Fruit fly (Drosophila melanogaster) whole organism, embryonic: ENCODE data around the gene CG17187.

Experiments used
- Atf-2 ChIP-seq: fragments of 200-800 bp; sonication (Bioruptor generic); optimal IDR thresholded peaks from 2 replicates; lab custom pipeline; 2016; ENCODE audit warnings: missing biosample characterization, missing genetic modification characterization
- CG11456 ChIP-seq: fragments of 200-800 bp; sonication (Bioruptor generic); IDR thresholded peaks from 3 replicates; pipeline ENCODE4 v1.3.6; 2022; ENCODE audit warnings: missing biosample characterization, missing genetic modification characterization
- CG12391 ChIP-seq: fragments of 200-800 bp; sonication (Bioruptor generic); optimal IDR thresholded peaks from 3 replicates; lab custom pipeline; 2018; ENCODE audit warnings: missing biosample characterization, mild to moderate bottlenecking, missing genetic modification characterization, moderate library complexity
- CG13624 ChIP-seq: fragments of 200-800 bp; sonication (Bioruptor generic); optimal IDR thresholded peaks from 2 replicates; lab custom pipeline; 2016; ENCODE audit warnings: missing biosample characterization, missing genetic modification characterization
- CG1529 ChIP-seq: fragments of 200-800 bp; sonication (Bioruptor generic); optimal IDR thresholded peaks from 3 replicates; lab custom pipeline; 2018; ENCODE audit warnings: missing biosample characterization, missing genetic modification characterization
- CG17829 ChIP-seq: fragments of 200-800 bp; optimal IDR thresholded peaks from 2 replicates; lab custom pipeline; 2019; ENCODE audit warnings: missing biosample characterization, mild to moderate bottlenecking, missing genetic modification characterization, moderate library complexity
- CG2116 ChIP-seq: fragments of 200-800 bp; sonication (Bioruptor generic); optimal IDR thresholded peaks from 3 replicates; lab custom pipeline; 2018; ENCODE audit warnings: missing biosample characterization, mild to moderate bottlenecking, missing genetic modification characterization
- CG2129 ChIP-seq: fragments of 200-800 bp; sonication (Bioruptor generic); IDR thresholded peaks from 2 replicates; pipeline ENCODE4 v1.3.6; 2022; ENCODE audit warnings: missing biosample characterization, missing genetic modification characterization; ENCODE audit not compliant: partially characterized antibody
- CG3281 ChIP-seq: fragments of 200-800 bp; sonication (Bioruptor generic); optimal IDR thresholded peaks from 3 replicates; lab custom pipeline; 2017; ENCODE audit warnings: missing biosample characterization, mild to moderate bottlenecking, missing genetic modification characterization
- CG33213 ChIP-seq: fragments of 200-800 bp; sonication (Bioruptor generic); optimal IDR thresholded peaks from 3 replicates; lab custom pipeline; 2016; ENCODE audit warnings: missing biosample characterization, missing genetic modification characterization
- CG4730 ChIP-seq: fragments of 200-800 bp; sonication (Bioruptor generic); IDR thresholded peaks from 2 replicates; pipeline ENCODE4 v1.3.6; 2022; ENCODE audit warnings: missing biosample characterization, missing genetic modification characterization
- CG6254 ChIP-seq: fragments of 200-800 bp; sonication (Bioruptor generic); optimal IDR thresholded peaks from 3 replicates; lab custom pipeline; 2017; ENCODE audit warnings: mild to moderate bottlenecking, missing biosample characterization, missing genetic modification reagents, missing genetic modification characterization
- CG6654 ChIP-seq: fragments of 200-800 bp; sonication (Bioruptor generic); optimal IDR thresholded peaks from 2 replicates; lab custom pipeline; 2017; ENCODE audit warnings: missing biosample characterization, mild to moderate bottlenecking, missing genetic modification characterization
- CG8478 ChIP-seq: fragments of >200 bp; optimal IDR thresholded peaks from 2 replicates; lab custom pipeline; 2018
- CG9932 ChIP-seq: fragments of 200-800 bp; sonication (Bioruptor generic); IDR thresholded peaks from 2 replicates; pipeline ENCODE4 v1.3.6; 2022; ENCODE audit warnings: missing biosample characterization, missing genetic modification characterization
- CoRest ChIP-seq: fragments of 200-800 bp; sonication (Bioruptor generic); optimal IDR thresholded peaks from 3 replicates; lab custom pipeline; 2018; ENCODE audit warnings: missing biosample characterization, mild to moderate bottlenecking, missing genetic modification characterization, moderate library complexity
- Dad ChIP-seq: fragments of 200-800 bp; sonication (Bioruptor generic); optimal IDR thresholded peaks from 3 replicates; lab custom pipeline; 2016; ENCODE audit warnings: missing biosample characterization, missing genetic modification characterization
- Dbx ChIP-seq: fragments of 200-800 bp; sonication (Bioruptor generic); IDR thresholded peaks from 3 replicates; pipeline ENCODE4 v1.3.6; 2022; ENCODE audit warnings: missing biosample characterization, missing genetic modification characterization
- Deaf1 ChIP-seq: fragments of 200-800 bp; optimal IDR thresholded peaks from 3 replicates; lab custom pipeline; 2019; ENCODE audit warnings: missing biosample characterization, mild to moderate bottlenecking, missing genetic modification characterization, moderate library complexity
- Dip3 ChIP-seq: fragments of 200-800 bp; sonication (Bioruptor generic); optimal IDR thresholded peaks from 3 replicates; lab custom pipeline; 2016; ENCODE audit warnings: missing biosample characterization, missing genetic modification characterization
- Dp ChIP-seq: fragments of 200-800 bp; sonication (Bioruptor generic); optimal IDR thresholded peaks from 2 replicates; lab custom pipeline; 2018; ENCODE audit warnings: missing biosample characterization, mild to moderate bottlenecking, missing genetic modification characterization, moderate library complexity
- ERR ChIP-seq: fragments of 200-800 bp; sonication (Bioruptor generic); optimal IDR thresholded peaks from 2 replicates; lab custom pipeline; 2016; ENCODE audit warnings: missing biosample characterization, missing genetic modification characterization
- Fer3 ChIP-seq: fragments of 200-800 bp; sonication (Bioruptor generic); optimal IDR thresholded peaks from 2 replicates; lab custom pipeline; 2018; ENCODE audit warnings: missing biosample characterization, mild to moderate bottlenecking, missing genetic modification characterization, moderate library complexity
- HLH3B ChIP-seq: fragments of 200-800 bp; sonication (Bioruptor generic); IDR thresholded peaks from 2 replicates; pipeline ENCODE4 v1.3.6; 2022; ENCODE audit warnings: missing biosample characterization, missing genetic modification characterization
- HLH4C ChIP-seq: fragments of 200-800 bp; sonication (Bioruptor generic); IDR thresholded peaks from 3 replicates; pipeline ENCODE4 v1.3.6; 2022; ENCODE audit warnings: missing biosample characterization, missing genetic modification characterization; ENCODE audit not compliant: partially characterized antibody
- Hmr ChIP-seq: fragments of 200-800 bp; sonication (Bioruptor generic); optimal IDR thresholded peaks from 3 replicates; lab custom pipeline; 2017; ENCODE audit warnings: mild to moderate bottlenecking, missing biosample characterization, missing genetic modification reagents, missing genetic modification characterization
- Nf-YA ChIP-seq: fragments of 200-800 bp; sonication (Bioruptor generic); IDR thresholded peaks from 2 replicates; pipeline ENCODE4 v1.3.6; 2022; ENCODE audit warnings: missing biosample characterization, missing genetic modification characterization
- Ptx1 ChIP-seq: fragments of 200-800 bp; sonication (Bioruptor generic); IDR thresholded peaks from 2 replicates; pipeline ENCODE4 v1.3.6; 2022; ENCODE audit warnings: missing biosample characterization, missing genetic modification characterization
- ash1 ChIP-seq: fragments of 200-800 bp; sonication (Bioruptor generic); optimal IDR thresholded peaks from 2 replicates; lab custom pipeline; 2018; ENCODE audit warnings: missing biosample characterization, mild to moderate bottlenecking, missing genetic modification characterization
- bbx ChIP-seq: fragments of 200-800 bp; sonication (Bioruptor generic); IDR thresholded peaks from 2 replicates; pipeline ENCODE4 v1.3.6; 2022; ENCODE audit warnings: missing biosample characterization, missing genetic modification characterization; ENCODE audit not compliant: partially characterized antibody
- bcd ChIP-seq: fragments of 200-800 bp; sonication (Bioruptor generic); optimal IDR thresholded peaks from 2 replicates; lab custom pipeline; 2017; ENCODE audit warnings: missing biosample characterization, mild to moderate bottlenecking, missing genetic modification characterization
- crc ChIP-seq: fragments of 200-800 bp; sonication (Bioruptor generic); optimal IDR thresholded peaks from 2 replicates; lab custom pipeline; 2016; ENCODE audit warnings: missing biosample characterization, missing genetic modification characterization
- crp ChIP-seq, 2 experiments: fragments of 200-800 bp; sonication (Bioruptor generic); optimal IDR thresholded peaks; 2 replicates in 1 of 2; 3 replicates in 1 of 2; lab custom pipeline; 2017; ENCODE audit warnings: missing biosample characterization in 2 of 2, missing genetic modification characterization in 2 of 2, mild to moderate bottlenecking in 1 of 2, moderate library complexity in 1 of 2
- dmrt11E ChIP-seq: fragments of 200-800 bp; sonication (Bioruptor generic); optimal IDR thresholded peaks from 3 replicates; lab custom pipeline; 2018; ENCODE audit warnings: missing biosample characterization, mild to moderate bottlenecking, missing genetic modification characterization, moderate library complexity
- dmrt99B ChIP-seq: fragments of 200-800 bp; sonication (Bioruptor generic); optimal IDR thresholded peaks from 2 replicates; lab custom pipeline; 2018; ENCODE audit warnings: missing biosample characterization, mild to moderate bottlenecking, missing genetic modification characterization, moderate library complexity
- fd96Cb ChIP-seq: fragments of 200-800 bp; sonication (Bioruptor generic); optimal IDR thresholded peaks from 2 replicates; lab custom pipeline; 2018; ENCODE audit warnings: missing biosample characterization, mild to moderate bottlenecking, missing genetic modification characterization, moderate library complexity
- fru ChIP-seq: fragments of >200 bp; optimal IDR thresholded peaks from 2 replicates; lab custom pipeline; 2017
- gcm ChIP-seq: fragments of 200-800 bp; sonication (Bioruptor generic); optimal IDR thresholded peaks from 2 replicates; lab custom pipeline; 2019; ENCODE audit warnings: missing biosample characterization, mild to moderate bottlenecking, missing genetic modification characterization, moderate library complexity
- gfzf ChIP-seq: fragments of 200-800 bp; sonication (Bioruptor generic); optimal IDR thresholded peaks from 2 replicates; lab custom pipeline; 2016; ENCODE audit warnings: missing biosample characterization, mild to moderate bottlenecking, missing genetic modification characterization, moderate library complexity
- grn ChIP-seq: fragments of 200-800 bp; sonication (Bioruptor generic); optimal IDR thresholded peaks from 3 replicates; lab custom pipeline; 2017; ENCODE audit warnings: missing biosample characterization, missing genetic modification characterization
- gro ChIP-seq: fragments of 200-800 bp; sonication (Bioruptor generic); optimal IDR thresholded peaks from 2 replicates; lab custom pipeline; 2016; ENCODE audit warnings: missing biosample characterization, missing genetic modification characterization
- ken ChIP-seq: fragments of 200-800 bp; sonication (Bioruptor generic); IDR thresholded peaks from 3 replicates; pipeline ENCODE4 v1.3.6; 2022; ENCODE audit warnings: missing biosample characterization, missing genetic modification characterization
- lbe ChIP-seq: fragments of 200-800 bp; sonication (Bioruptor generic); optimal IDR thresholded peaks from 2 replicates; lab custom pipeline; 2016; ENCODE audit warnings: missing biosample characterization, mild to moderate bottlenecking, missing genetic modification characterization
- salm ChIP-seq: fragments of 200-800 bp; sonication (Bioruptor generic); optimal IDR thresholded peaks from 2 replicates; lab custom pipeline; 2018; ENCODE audit warnings: missing biosample characterization, mild to moderate bottlenecking, missing genetic modification characterization
- scrt ChIP-seq: fragments of 200-800 bp; sonication (Bioruptor generic); optimal IDR thresholded peaks from 2 replicates; lab custom pipeline; 2018; ENCODE audit warnings: missing biosample characterization, mild to moderate bottlenecking, missing genetic modification characterization, moderate library complexity
- tap ChIP-seq: fragments of 200-800 bp; optimal IDR thresholded peaks from 3 replicates; lab custom pipeline; 2019; ENCODE audit warnings: missing biosample characterization, mild to moderate bottlenecking, missing genetic modification characterization, moderate library complexity
- tgo ChIP-seq: fragments of 200-800 bp; sonication (Bioruptor generic); IDR thresholded peaks from 3 replicates; pipeline ENCODE4 v1.3.6; 2022; ENCODE audit warnings: missing biosample characterization, missing genetic modification characterization
- tll ChIP-seq, 2 experiments: fragments of 200-800 bp in 1 of 2; fragments of >200 bp in 1 of 2; sonication (Bioruptor generic) in 1 of 2; optimal IDR thresholded peaks; 2 replicates each; lab custom pipeline; 2017 to 2019; ENCODE audit warnings: missing biosample characterization in 2 of 2, missing genetic modification characterization in 2 of 2, mild to moderate bottlenecking in 1 of 2, moderate library complexity in 1 of 2

CG17187 gene

DNA sequence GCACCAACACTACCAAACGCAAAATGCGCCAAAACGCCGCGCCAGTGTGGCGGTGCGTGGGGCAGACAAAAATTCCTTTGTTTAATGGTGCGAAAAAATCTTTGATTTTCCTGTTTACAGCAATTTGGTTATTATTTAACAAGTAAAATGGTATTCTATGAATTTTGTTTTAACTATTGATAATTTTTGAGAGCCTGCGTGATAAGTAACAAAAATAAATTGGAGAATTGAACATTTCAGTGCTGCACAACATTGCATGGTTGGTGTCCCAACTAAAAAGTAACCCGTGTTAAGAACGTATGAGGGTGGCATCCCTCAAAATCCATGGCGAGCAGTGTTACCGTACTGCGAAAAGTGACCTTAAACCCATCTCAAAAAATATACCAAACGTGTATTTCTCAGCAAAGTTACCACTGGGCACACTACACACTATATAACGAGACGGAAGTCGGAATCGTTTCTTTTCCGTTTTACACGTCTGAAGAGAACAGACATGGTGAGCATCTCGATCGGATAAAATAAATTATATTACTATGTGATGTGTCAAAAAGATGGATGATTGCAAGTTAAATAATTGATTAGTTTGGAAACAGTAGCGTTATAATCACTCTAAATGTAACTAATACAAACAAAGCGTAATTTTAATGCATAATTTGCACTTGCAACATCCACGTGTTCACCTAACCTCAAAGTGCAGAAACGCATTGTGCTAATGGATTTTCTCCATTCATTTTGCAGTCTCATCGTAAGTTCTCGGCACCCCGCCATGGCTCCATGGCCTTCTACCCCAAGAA lies 10.0 kb downstream of the CG17187 start, which contains the start of the genes CG6693 and RpL3 (continued):
- TF ChIP-seq tap (tag; lab: Kevin White, UChicago): peak; percentile 84
- peak; percentile 84 for TF ChIP-seq CG11456 (GFP tag; lab: Robert Waterston, UW)
- peak; percentile 87 for TF ChIP-seq CG33213 (GFP tag; lab: Kevin White, UChicago)
- TF ChIP-seq HLH4C (GFP tag; lab: Robert Waterston, UW): peak; percentile 28; the same call in 2 of the 3 replicates
- TF ChIP-seq CG2129 (GFP tag; lab: Robert Waterston, UW): no peak
- peak; percentile 47 for TF ChIP-seq ERR (GFP tag; lab: Kevin White, UChicago)
- TF ChIP-seq salm (tag; lab: Kevin White, UChicago): peak; percentile 71
- TF ChIP-seq scrt (GFP tag; lab: Kevin White, UChicago): peak; percentile 84
- peak; percentile 38 for TF ChIP-seq CG4730
- peak; percentile 83 for TF ChIP-seq ash1 (GFP tag; lab: Kevin White, UChicago)
- peak; percentile 88 for TF ChIP-seq Fer3
- TF ChIP-seq gfzf (GFP tag; lab: Kevin White, UChicago): peak; percentile 100
- TF ChIP-seq gcm (GFP tag; lab: Kevin White, UChicago): peak; percentile 78
- TF ChIP-seq Dip3: peak; percentile 44
- peak; percentile 70 for TF ChIP-seq CG2116 (GFP tag; lab: Kevin White, UChicago)
- TF ChIP-seq CG13624 (GFP tag; lab: Kevin White, UChicago): peak; percentile 72
- peak; percentile 87 for TF ChIP-seq gro
- no peak for TF ChIP-seq fru (lab: Kevin White, UChicago)
- peak; percentile 25 for TF ChIP-seq Atf-2 (GFP tag; lab: Kevin White, UChicago)
- peak; percentile 45 for TF ChIP-seq CG6254
- TF ChIP-seq CoRest: peak; percentile 44
- TF ChIP-seq Dbx (GFP tag; lab: Robert Waterston, UW): peak; percentile 89
- TF ChIP-seq fd96Cb: peak; percentile 51
- TF ChIP-seq Dp (GFP tag; lab: Kevin White, UChicago): peak; percentile 79
- TF ChIP-seq dmrt11E (tag; lab: Kevin White, UChicago): peak; percentile 58
- TF ChIP-seq tll (GFP tag; optimal IDR thresholded peaks at IDR 0.05; lab: Kevin White, UChicago): no peak
- TF ChIP-seq ken (GFP tag; lab: Robert Waterston, UW): peak; percentile 58; the same call in 2 of the 3 replicates
- TF ChIP-seq CG9932 (GFP tag; lab: Robert Waterston, UW): peak; percentile 63
- peak; percentile 79 for TF ChIP-seq bcd (GFP tag; lab: Kevin White, UChicago)
- peak; percentile 49 for TF ChIP-seq Deaf1 (tag; lab: Kevin White, UChicago)
- peak; percentile 72 for TF ChIP-seq CG12391 (tag; lab: Kevin White, UChicago)
- TF ChIP-seq crp (GFP tag; optimal IDR thresholded peaks at IDR 0.05; lab: Kevin White, UChicago): peak in 1 of 2 experiments; percentile 34
- peak; percentile 22; the same call in 1 of the 3 replicates for TF ChIP-seq tgo (GFP tag; lab: Robert Waterston, UW)
- peak; percentile 67; the same call in 1 of the 2 replicates for TF ChIP-seq HLH3B (GFP tag; lab: Robert Waterston, UW)
- TF ChIP-seq CG8478 (lab: Kevin White, UChicago): peak; percentile 69
- peak; percentile 65 for TF ChIP-seq grn (GFP tag; lab: Kevin White, UChicago)
- peak; percentile 74 for TF ChIP-seq lbe
- peak; percentile 94 for TF ChIP-seq Hmr (GFP tag; lab: Kevin White, UChicago)
- peak; percentile 73 for TF ChIP-seq Dad (GFP tag; lab: Kevin White, UChicago)
- TF ChIP-seq dmrt99B (tag; lab: Kevin White, UChicago): peak; percentile 68
- TF ChIP-seq Ptx1: peak; percentile 43; the same call in 1 of the 2 replicates
- peak; percentile 54 for TF ChIP-seq CG1529 (GFP tag; lab: Kevin White, UChicago)
- no peak for TF ChIP-seq crc (GFP tag; lab: Kevin White, UChicago)
- peak; percentile 76 for TF ChIP-seq Nf-YA (GFP tag; lab: Robert Waterston, UW)
- TF ChIP-seq CG17829 (tag; lab: Kevin White, UChicago): peak; percentile 71
- TF ChIP-seq bbx (GFP tag; lab: Robert Waterston, UW): peak; percentile 63; the same call in 1 of the 2 replicates
- TF ChIP-seq CG6654 (GFP tag; lab: Kevin White, UChicago): peak; percentile 9
- peak; percentile 85 for TF ChIP-seq CG3281
